Fruit fly (Drosophila melanogaster): ENCODE data around the gene Fuca.

Gene Fuca

DNA sequence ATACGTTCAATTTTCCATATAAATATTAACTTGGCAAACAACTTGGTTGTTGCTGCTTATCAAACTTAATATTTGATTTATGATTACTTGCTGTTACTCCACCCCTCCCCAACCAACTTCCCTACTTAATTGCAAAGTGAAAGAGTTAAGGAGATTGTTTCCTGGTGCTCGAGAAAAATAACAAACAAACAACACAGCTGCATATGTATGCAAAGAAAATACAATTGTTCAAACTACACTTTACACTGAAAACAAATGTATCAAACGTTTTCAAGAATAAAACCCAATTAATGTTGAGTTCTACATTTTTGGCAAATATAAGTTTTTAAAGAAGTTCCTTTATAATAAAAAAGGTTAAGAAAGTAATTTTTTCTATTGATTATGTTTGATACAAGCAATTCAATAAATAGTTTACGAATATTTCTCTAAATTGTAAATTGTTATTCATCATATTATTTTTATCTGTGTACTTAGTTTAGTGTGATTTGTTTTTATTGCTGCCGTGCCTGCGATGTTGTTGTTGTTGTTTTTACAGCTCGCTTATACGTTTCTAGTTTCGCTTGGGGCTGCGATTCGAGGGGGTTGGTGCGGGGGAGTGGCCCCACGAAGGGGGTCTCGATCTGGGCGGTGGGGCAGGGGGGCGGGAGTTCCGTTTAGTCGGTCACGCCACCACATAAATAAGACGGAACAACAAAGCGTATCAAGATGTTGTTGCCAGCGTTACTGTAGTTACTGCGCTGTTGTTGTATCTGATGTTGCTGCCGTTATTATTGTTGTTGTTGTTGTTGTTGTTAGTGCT is 33.3 kb upstream of the Fuca start (continued):
- TF ChIP-seq CG7786 (GFP tag; optimal IDR thresholded peaks at IDR 0.05) (peak; percentile 5), CG12155 (GFP tag; optimal IDR thresholded peaks at IDR 0.05) (peak; percentile 53), CrebB (tag; optimal IDR thresholded peaks at IDR 0.05) (peak; percentile 31), crol (GFP tag; IDR thresholded peaks at IDR 0.05) (peak; percentile 99), onecut (GFP tag; IDR thresholded peaks at IDR 0.05) (peak; percentile 38; the same call in 1 of the 2 replicates), CG9932 (GFP tag; IDR thresholded peaks at IDR 0.05) (peak; percentile 57), BtbVII (GFP tag; optimal IDR thresholded peaks at IDR 0.05) (peak; percentile 10), insv (GFP tag; optimal IDR thresholded peaks at IDR 0.05) (no peak), CG7357 (GFP tag; IDR thresholded peaks at IDR 0.05) (0 out of 3 replicates have a peak, but pooled peaks have one; percentile 30), Eip74EF (GFP tag; optimal IDR thresholded peaks at IDR 0.05) (peak in 1 of 2 experiments; percentile 87), ham (GFP tag; IDR thresholded peaks at IDR 0.05) (no peak), CG12744 (GFP tag; optimal IDR thresholded peaks at IDR 0.05) (peak; percentile 20), CG11093 (GFP tag; IDR thresholded peaks at IDR 0.05) (0 out of 3 replicates have a peak, but pooled peaks have one; percentile 40), Jarid2 (GFP tag; optimal IDR thresholded peaks at IDR 0.05) (peak; percentile 34), CG7963 (GFP tag; IDR thresholded peaks at IDR 0.05; ENCODE audit: partially characterized antibody) (0 out of 3 replicates have a peak, but pooled peaks have one; percentile 7), CG12942 (GFP tag; optimal IDR thresholded peaks at IDR 0.05) (peak; percentile 62), CG2712 (tag; optimal IDR thresholded peaks at IDR 0.05) (peak; percentile 90), Oaz (GFP tag; IDR thresholded peaks at IDR 0.05) (0 out of 2 replicates have a peak, but pooled peaks have one; percentile 12), Nf-YC (tag; optimal IDR thresholded peaks at IDR 0.05) (peak; percentile 50), tx (GFP tag; optimal IDR thresholded peaks at IDR 0.05) (peak; percentile 16), ro (GFP tag; IDR thresholded peaks at IDR 0.05) (peak; percentile 31; the same call in 1 of the 2 replicates), CG12299 (tag; optimal IDR thresholded peaks at IDR 0.05) (peak; percentile 45), da (GFP tag; optimal IDR thresholded peaks at IDR 0.05) (peak; percentile 31), tio (GFP tag; optimal IDR thresholded peaks at IDR 0.05) (peak; percentile 67), fu2 (GFP tag; optimal IDR thresholded peaks at IDR 0.05) (peak; percentile 5), zf30C (GFP tag; optimal IDR thresholded peaks at IDR 0.05) (peak; percentile 65), bbx (GFP tag; IDR thresholded peaks at IDR 0.05; ENCODE audit: partially characterized antibody) (no peak), Meics (GFP tag; optimal IDR thresholded peaks at IDR 0.05) (peak; percentile 79), bowl (GFP tag; IDR thresholded peaks at IDR 0.05) (no peak), Rx (GFP tag; IDR thresholded peaks at IDR 0.05) (no peak), Doc3 (GFP tag; IDR thresholded peaks at IDR 0.05; ENCODE audit: partially characterized antibody) (no peak), crc (GFP tag; optimal IDR thresholded peaks at IDR 0.05) (no peak), CG18619 (GFP tag; optimal IDR thresholded peaks at IDR 0.05) (peak; percentile 62), CG9817 (tag; optimal IDR thresholded peaks at IDR 0.05) (peak; percentile 54), nerfin-1 (tag; optimal IDR thresholded peaks at IDR 0.05) (peak; percentile 77), CG12236 (GFP tag; optimal IDR thresholded peaks at IDR 0.05) (peak; percentile 26), sna (GFP tag; IDR thresholded peaks at IDR 0.05; ENCODE audit: partially characterized antibody) (no peak), Lhr (GFP tag; optimal IDR thresholded peaks at IDR 0.05) (peak; percentile 32), CG34224 (GFP tag; IDR thresholded peaks at IDR 0.05; ENCODE audit: partially characterized antibody) (no peak), CG2678 (tag; optimal IDR thresholded peaks at IDR 0.05) (peak; percentile 91), zfh1 (GFP tag; IDR thresholded peaks at IDR 0.05) (peak; percentile 33; the same call in 1 of the 3 replicates), pnt (GFP tag; optimal IDR thresholded peaks at IDR 0.05) (peak; percentile 38), Gug (GFP tag; IDR thresholded peaks at IDR 0.05) (no peak), seq (GFP tag; IDR thresholded peaks at IDR 0.05) (no peak), CG7839 (tag; optimal IDR thresholded peaks at IDR 0.05) (peak; percentile 88), tap (tag; optimal IDR thresholded peaks at IDR 0.05) (peak; percentile 60), B-H1 (GFP tag; IDR thresholded peaks at IDR 0.05) (no peak; the same call in 2 of the 3 replicates), Bgb (GFP tag; IDR thresholded peaks at IDR 0.05; ENCODE audit: partially characterized antibody) (peak; percentile 51; the same call in 1 of the 2 replicates)
